Fruit fly (Drosophila melanogaster): ENCODE data around the gene CG10026.
A peak's percentile ranks its signal among the peaks of the same experiment; 100 is the strongest.

CG10026 gene

dm6 chr2L:19439598-19440230 is 14.3 kb upstream of the CG10026 start (continued):
- TF ChIP-seq lilli (GFP tag; optimal IDR thresholded peaks at IDR 0.05) = peak; percentile 94
- peak; percentile 65 for TF ChIP-seq D19A (tag; optimal IDR thresholded peaks at IDR 0.05)
- TF ChIP-seq CG12659 (GFP tag; optimal IDR thresholded peaks at IDR 0.05) = peak; percentile 62
- peak; percentile 52 for TF ChIP-seq CG6854 (GFP tag; optimal IDR thresholded peaks at IDR 0.05)
- TF ChIP-seq Poxn (GFP tag; IDR thresholded peaks at IDR 0.05) = peak; percentile 66
- TF ChIP-seq da (GFP tag; optimal IDR thresholded peaks at IDR 0.05) = peak; percentile 73
- TF ChIP-seq Ravus (GFP tag; IDR thresholded peaks at IDR 0.05) = 0 out of 2 replicates have a peak, but pooled peaks have one; percentile 8
- peak; percentile 85 for TF ChIP-seq unpg (GFP tag; optimal IDR thresholded peaks at IDR 0.05)
- TF ChIP-seq cas (GFP tag; IDR thresholded peaks at IDR 0.05) = no peak
- peak; percentile 69 for TF ChIP-seq caup (GFP tag; optimal IDR thresholded peaks at IDR 0.05; ENCODE audit: severe bottlenecking)
- TF ChIP-seq CG8944 (GFP tag; optimal IDR thresholded peaks at IDR 0.05) = peak; percentile 42
- TF ChIP-seq bbx (GFP tag; IDR thresholded peaks at IDR 0.05; ENCODE audit: partially characterized antibody) = no peak
- TF ChIP-seq Sin3A (optimal IDR thresholded peaks at IDR 0.05) = no peak

- no peak for TF ChIP-seq Hand (GFP tag; optimal IDR thresholded peaks at IDR 0.05)
- TF ChIP-seq CG8388 (GFP tag; optimal IDR thresholded peaks at IDR 0.05) = peak; percentile 93
These were observed 13.8 kb upstream of the CG10026 start for dm6 chr2L:19440285-19440684.

DNA sequence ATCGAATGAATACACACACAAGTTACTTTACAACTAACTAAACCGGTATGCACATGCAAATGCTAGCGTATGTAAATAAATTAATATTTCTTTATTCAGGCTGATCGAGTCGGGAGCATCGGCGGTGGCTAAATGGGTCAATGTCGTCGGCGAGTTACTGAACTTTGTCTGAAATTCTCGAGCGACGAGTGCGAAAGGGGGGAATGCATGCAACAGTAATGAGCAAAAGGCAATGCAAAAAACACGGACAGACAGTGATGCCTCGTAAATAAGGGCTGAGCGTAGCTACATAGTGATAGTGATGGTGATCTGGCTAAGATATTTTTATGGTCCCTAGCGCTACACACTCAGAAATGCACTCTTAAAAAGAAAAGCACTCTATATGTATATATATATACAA is 13.3 kb upstream of the CG10026 start:
- no peak for TF ChIP-seq CG18764 (GFP tag; optimal IDR thresholded peaks at IDR 0.05)
- TF ChIP-seq bbx (GFP tag; IDR thresholded peaks at IDR 0.05; ENCODE audit: partially characterized antibody) = 0 out of 2 replicates have a peak, but pooled peaks have one; percentile 29
- TF ChIP-seq CG12769 (tag; optimal IDR thresholded peaks at IDR 0.05) = peak; percentile 64
- TF ChIP-seq Sry-β (GFP tag; optimal IDR thresholded peaks at IDR 0.05) = peak; percentile 60
- TF ChIP-seq Med (GFP tag) = peak; percentile 36
- no peak for TF ChIP-seq CG12391 (tag; optimal IDR thresholded peaks at IDR 0.05)
- TF ChIP-seq dimm (GFP tag; IDR thresholded peaks at IDR 0.05) = no peak
- no peak for TF ChIP-seq CG18619 (GFP tag; optimal IDR thresholded peaks at IDR 0.05)
- peak; percentile 49 for TF ChIP-seq grau (tag; optimal IDR thresholded peaks at IDR 0.05)
- peak; percentile 38; the same call in 1 of the 3 replicates for TF ChIP-seq row (GFP tag; IDR thresholded peaks at IDR 0.05)
- TF ChIP-seq CrebB (tag; optimal IDR thresholded peaks at IDR 0.05) = no peak
- TF ChIP-seq Drgx (GFP tag; IDR thresholded peaks at IDR 0.05) = peak; percentile 26; the same call in 1 of the 2 replicates
- TF ChIP-seq vvl (GFP tag; IDR thresholded peaks at IDR 0.05) = peak; percentile 34; the same call in 1 of the 2 replicates
- peak; percentile 10 for TF ChIP-seq sens (GFP tag)
- TF ChIP-seq crol (GFP tag; IDR thresholded peaks at IDR 0.05) = peak; percentile 20; the same call in 1 of the 2 replicates
- no peak for TF ChIP-seq sr (GFP tag; IDR thresholded peaks at IDR 0.05)

- TF ChIP-seq sens (GFP tag) (peak; percentile 20), BEAF-32 (GFP tag; optimal IDR thresholded peaks at IDR 0.05) (no peak), pzg (GFP tag; optimal IDR thresholded peaks at IDR 0.05) (no peak)
These were observed 12.7 kb upstream of the CG10026 start for dm6 chr2L:19441339-19441738.

- TF ChIP-seq Eip74EF (GFP tag; optimal IDR thresholded peaks at IDR 0.05) = no peak
- TF ChIP-seq Drgx (GFP tag; IDR thresholded peaks at IDR 0.05) = peak; percentile 44; the same call in 1 of the 2 replicates
These were observed 12.3 kb upstream of the CG10026 start, which contains the start of gene RanGAP for dm6 chr2L:19441791-19442190. RanGAP (plus strand) TSS chr2L:19441959.
